Worm (Caenorhabditis elegans): ENCODE measurements around the gene K10C2.7.

- TF ChIP-seq nhr-10 (tag; optimal IDR thresholded peaks at IDR 0.05), result no peak
- TF ChIP-seq nhr-237 (tag; optimal IDR thresholded peaks at IDR 0.05), result no peak
- no peak for TF ChIP-seq ceh-82 (tag; optimal IDR thresholded peaks at IDR 0.05)
- no peak for TF ChIP-seq nhr-12 (tag; optimal IDR thresholded peaks at IDR 0.05)
- TF ChIP-seq zag-1 (tag; optimal IDR thresholded peaks at IDR 0.05), result no peak
- TF ChIP-seq lin-39 (tag; optimal IDR thresholded peaks at IDR 0.05), result no peak
- no peak for TF ChIP-seq elt-3 (tag; optimal IDR thresholded peaks at IDR 0.05)
- no peak for TF ChIP-seq aly-2 (tag; optimal IDR thresholded peaks at IDR 0.05)
- TF ChIP-seq mdl-1 (tag; optimal IDR thresholded peaks at IDR 0.05), result no peak
- no peak for TF ChIP-seq ama-1 (optimal IDR thresholded peaks at IDR 0.05)
- no peak for TF ChIP-seq blmp-1 (tag; optimal IDR thresholded peaks at IDR 0.05; ENCODE audit: insufficient read depth)
- TF ChIP-seq lin-13 (GFP tag; optimal IDR thresholded peaks at IDR 0.05), result no peak
Observed at ce11 chrX:6443373-6443772, at the start of gene K10C2.7.
